Worm (Caenorhabditis elegans) whole organism, L4/young adult: ENCODE results near the gene H12D21.10.

Source experiments
- W03F9.2 ChIP-seq: fragments of 150-350 bp; optimal IDR thresholded peaks from 2 replicates; lab custom pipeline; 2014; ENCODE audit warnings: missing biosample characterization, missing genetic modification characterization
- him-1 ChIP-seq: sonication (generic microtip); optimal IDR thresholded peaks from 2 replicates; lab custom pipeline; 2016; ENCODE audit warnings: missing genotype, missing genetic modification reagents, missing genetic modification characterization, missing compliant biosample characterization

DNA sequence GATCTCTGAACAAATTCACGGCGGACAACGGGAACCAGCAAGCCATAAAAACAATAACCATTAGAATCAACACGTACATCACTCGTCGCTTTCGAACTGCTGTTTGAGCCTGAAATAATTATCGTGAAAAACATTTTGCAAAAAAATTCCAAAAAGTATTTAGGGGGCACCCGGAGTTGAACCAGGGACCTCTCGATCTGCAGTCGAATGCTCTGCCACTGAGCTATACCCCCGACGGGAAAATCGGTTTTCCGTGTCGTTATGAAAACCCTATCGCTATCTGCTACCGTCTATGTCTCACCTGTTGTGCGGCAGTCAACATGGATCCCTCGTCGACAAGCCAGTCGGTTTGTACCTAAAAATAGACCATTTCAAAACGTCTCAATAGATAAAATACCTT, 44.0 kb upstream of the H12D21.10 start:
- TF ChIP-seq him-1 (peak; percentile 9), W03F9.2 (tag; lab: Kevin White, UChicago) (no peak)
